Worm (Caenorhabditis elegans) whole organism, L4 larva: ENCODE results near the gene K02E2.7.
A peak's percentile ranks its signal among the peaks of the same experiment; 100 is the strongest.

Experiments
- aha-1 ChIP-seq: fragments of 150-350 bp; peaks from one replicate; lab custom pipeline; 2014; ENCODE audit warnings: missing biosample characterization, missing genetic modification characterization
- daf-12 ChIP-seq: fragments of 150-350 bp; optimal IDR thresholded peaks from 2 replicates; lab custom pipeline; 2014; ENCODE audit warnings: missing biosample characterization, missing genetic modification reagents, missing genetic modification characterization
- nhr-11 ChIP-seq: fragments of 150-350 bp; optimal IDR thresholded peaks from 2 replicates; lab custom pipeline; 2014; ENCODE audit warnings: missing biosample characterization, missing genetic modification characterization
- nhr-237 ChIP-seq: sonication (generic microtip); optimal IDR thresholded peaks from 2 replicates; lab custom pipeline; 2017; ENCODE audit warnings: missing biosample characterization, missing genetic modification characterization
- unc-62 ChIP-seq, 3 experiments: fragments of 150-350 bp in 1 of 3; sonication (generic microtip); optimal IDR thresholded peaks in 2 of 3; peaks in 1 of 3; 1 replicate in 1 of 3; 2 replicates in 2 of 3; lab custom pipeline; 2014 to 2017; ENCODE audit warnings: missing biosample characterization in 3 of 3, missing genetic modification characterization in 3 of 3, missing genetic modification reagents in 3 of 3, missing genotype in 1 of 3

ce11 chrV:20344889-20345288 is 42.0 kb downstream of the K02E2.7 start, which contains the start of gene Y38H6A.3:
- TF ChIP-seq daf-12 (tag; lab: Kevin White, UChicago) (no peak), unc-62 (GFP tag; optimal IDR thresholded peaks at IDR 0.05 in 1 of 2; lab: Kevin White, UChicago) (no peak), unc-62 (tag; optimal IDR thresholded peaks at IDR 0.05; lab: Kevin White, UChicago) (no peak), aha-1 (tag; lab: Kevin White, UChicago) (peak; percentile 47), nhr-237 (no peak), nhr-11 (tag; lab: Kevin White, UChicago) (no peak)
